Worm (Caenorhabditis elegans): ENCODE measurements around the gene R09A8.1.

DNA sequence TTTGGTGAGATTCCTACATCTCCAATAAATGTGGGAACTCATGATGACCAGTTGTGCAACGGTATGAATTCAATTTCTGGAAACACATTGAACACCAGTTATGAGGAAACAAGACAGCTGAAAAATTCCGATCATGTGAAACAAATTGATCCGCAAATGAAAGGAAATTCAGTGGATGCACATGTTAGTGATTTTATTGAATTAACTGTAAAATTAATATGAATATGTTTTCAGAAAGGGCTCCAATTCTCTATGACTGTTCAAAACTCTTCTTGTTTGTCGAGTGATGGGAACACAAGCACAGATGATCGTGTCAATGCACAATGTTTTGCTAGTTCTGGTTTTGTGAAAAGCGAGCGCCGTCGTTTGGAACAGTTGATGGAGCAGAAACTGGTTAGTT is 6.8 kb downstream of the R09A8.1 start:
- TF ChIP-seq ztf-11 (tag; optimal IDR thresholded peaks at IDR 0.05) (no peak), lin-15B (tag; optimal IDR thresholded peaks at IDR 0.05) (no peak), nhr-76 (tag; optimal IDR thresholded peaks at IDR 0.05) (no peak), ama-1 (optimal IDR thresholded peaks at IDR 0.05) (no peak), snpc-4 (tag; optimal IDR thresholded peaks at IDR 0.05) (no peak)
